Worm (Caenorhabditis elegans): ENCODE measurements around the gene hosl-1.

The hosl-1 gene

ce11 chrX:4660268-4660880, 23.5 kb downstream of the hosl-1 start, which contains the start of gene nhr-45:
Gene nhr-45 (minus strand): TSS chrX:4660318.
- TF ChIP-seq pqm-1 (tag; optimal IDR thresholded peaks at IDR 0.05) (peak; percentile 26), lir-3 (tag; optimal IDR thresholded peaks at IDR 0.05) (no peak), daf-19 (GFP tag; conservative IDR thresholded peaks at IDR 0.05) (no peak), nhr-237 (tag; optimal IDR thresholded peaks at IDR 0.05) (no peak), nhr-10 (tag; optimal IDR thresholded peaks at IDR 0.05) (no peak), hlh-30 (tag; optimal IDR thresholded peaks at IDR 0.05; ENCODE audit: insufficient read depth) (no peak), F49E8.2 (tag; optimal IDR thresholded peaks at IDR 0.05; ENCODE audit: borderline replicate concordance) (no peak), lsy-2 (tag; optimal IDR thresholded peaks at IDR 0.05) (peak in 1 of 2 experiments; percentile 13), Y105C5A.15 (GFP tag; IDR thresholded peaks at IDR 0.05) (no peak), snpc-1.2 (GFP tag; IDR thresholded peaks at IDR 0.05) (no peak), sdz-12 (GFP tag; optimal IDR thresholded peaks at IDR 0.05) (no peak), snpc-4 (tag; optimal IDR thresholded peaks at IDR 0.05) (no peak), F37D6.2 (tag; optimal IDR thresholded peaks at IDR 0.05) (no peak), dpl-1 (GFP tag; optimal IDR thresholded peaks at IDR 0.05) (no peak), T20F7.1 (GFP tag; optimal IDR thresholded peaks at IDR 0.05) (peak; percentile 34), fos-1 (tag; optimal IDR thresholded peaks at IDR 0.05) (no peak), lin-1 (GFP tag; IDR thresholded peaks at IDR 0.05) (no peak), ceh-62 (tag; optimal IDR thresholded peaks at IDR 0.05) (no peak), nhr-28 (tag; optimal IDR thresholded peaks at IDR 0.05) (peak; percentile 25), daf-8 (GFP tag; IDR thresholded peaks at IDR 0.05) (no peak), pha-4 (GFP tag; IDR thresholded peaks at IDR 0.05) (no peak), pha-4 (tag; optimal IDR thresholded peaks at IDR 0.05) (no peak), nhr-41 (GFP tag; IDR thresholded peaks at IDR 0.05) (no peak), ZK337.2 (GFP tag; IDR thresholded peaks at IDR 0.05) (no peak), cey-2 (tag; optimal IDR thresholded peaks at IDR 0.05; ENCODE audit: borderline replicate concordance, insufficient read depth) (no peak), dmd-6 (GFP tag; IDR thresholded peaks at IDR 0.05) (peak; percentile 42; the same call in 1 of the 2 replicates), hlh-11 (tag; optimal IDR thresholded peaks at IDR 0.05) (no peak), zag-1 (tag; optimal IDR thresholded peaks at IDR 0.05) (no peak), nhr-42 (GFP tag; IDR thresholded peaks at IDR 0.05) (no peak), F10B5.3 (tag; optimal IDR thresholded peaks at IDR 0.05) (no peak), ama-1 (optimal IDR thresholded peaks at IDR 0.05) (no peak), zfp-3 (GFP tag; conservative IDR thresholded peaks at IDR 0.05) (no peak), egl-43 (GFP tag; IDR thresholded peaks at IDR 0.05) (no peak), nhr-102 (tag; optimal IDR thresholded peaks at IDR 0.05) (no peak), lin-29 (GFP tag; IDR thresholded peaks at IDR 0.05) (no peak), nhr-77 (tag; optimal IDR thresholded peaks at IDR 0.05) (peak; percentile 24), unc-39 (tag; optimal IDR thresholded peaks at IDR 0.05) (no peak)

- TF ChIP-seq nhr-41 (GFP tag; IDR thresholded peaks at IDR 0.05) (no peak), saeg-2 (GFP tag; IDR thresholded peaks at IDR 0.05) (no peak), ztf-11 (tag; optimal IDR thresholded peaks at IDR 0.05) (no peak), pha-4 (GFP tag; IDR thresholded peaks at IDR 0.05) (no peak), pha-4 (tag; optimal IDR thresholded peaks at IDR 0.05) (peak; percentile 87), hmg-1.1 (GFP tag; IDR thresholded peaks at IDR 0.05) (peak; percentile 53; the same call in 1 of the 2 replicates), T26A8.4 (GFP tag; IDR thresholded peaks at IDR 0.05) (no peak), hlh-11 (tag; optimal IDR thresholded peaks at IDR 0.05) (peak; percentile 70), ceh-28 (tag; optimal IDR thresholded peaks at IDR 0.05) (peak; percentile 46), nhr-77 (tag; optimal IDR thresholded peaks at IDR 0.05) (peak; percentile 49), zip-2 (tag; optimal IDR thresholded peaks at IDR 0.05) (no peak), lsy-2 (tag; optimal IDR thresholded peaks at IDR 0.05) (peak; percentile 13 to 51), daf-8 (GFP tag; IDR thresholded peaks at IDR 0.05) (no peak), aha-1 (tag) (peak; percentile 91), rbr-2 (tag; optimal IDR thresholded peaks at IDR 0.05) (peak; percentile 26), nhr-25 (tag; optimal IDR thresholded peaks at IDR 0.05; ENCODE audit: borderline replicate concordance, insufficient read depth) (peak; percentile 62), pqm-1 (tag; optimal IDR thresholded peaks at IDR 0.05) (peak; percentile 93), dve-1 (tag; optimal IDR thresholded peaks at IDR 0.05; ENCODE audit: insufficient read depth) (peak; percentile 69), daf-16 (GFP tag; optimal IDR thresholded peaks at IDR 0.05) (no peak), daf-16 (tag; optimal IDR thresholded peaks at IDR 0.05) (peak; percentile 60), mxl-3 (GFP tag; optimal IDR thresholded peaks at IDR 0.05) (peak; percentile 29), daf-12 (tag; optimal IDR thresholded peaks at IDR 0.05) (no peak)
Observed at ce11 chrX:4662293-4662825, 25.4 kb downstream of the hosl-1 start.
